Fruit fly (Drosophila melanogaster) whole organism, prepupa: Measurements from ENCODE around the gene RhoGAP68F.

Experiments
- Blimp-1 ChIP-seq: fragments of 200-800 bp; sonication (Bioruptor generic); optimal IDR thresholded peaks from 3 replicates; lab custom pipeline; 2017; ENCODE audit warnings: missing biosample characterization, missing genetic modification characterization, mild to moderate bottlenecking, moderate library complexity, missing genetic modification reagents
- CG10631 ChIP-seq: fragments of 200-800 bp; sonication (Bioruptor generic); optimal IDR thresholded peaks from 2 replicates; lab custom pipeline; 2016; ENCODE audit warnings: missing biosample characterization, missing genetic modification characterization
- CG10669 ChIP-seq: fragments of 200-800 bp; sonication (Bioruptor generic); optimal IDR thresholded peaks from 3 replicates; lab custom pipeline; 2018; ENCODE audit warnings: missing biosample characterization, mild to moderate bottlenecking, missing genetic modification characterization, moderate library complexity
- CG11294 ChIP-seq: fragments of 200-800 bp; sonication (Bioruptor generic); IDR thresholded peaks from 2 replicates; pipeline ENCODE4 v1.3.6; 2022; ENCODE audit warnings: missing biosample characterization, missing genetic modification characterization
- CG11762 ChIP-seq: fragments of 200-800 bp; sonication (Bioruptor generic); optimal IDR thresholded peaks from 3 replicates; lab custom pipeline; 2016; ENCODE audit warnings: missing biosample characterization, missing genetic modification characterization; ENCODE audit not compliant: insufficient read depth
- CG11902 ChIP-seq: fragments of 200-800 bp; sonication (Bioruptor generic); optimal IDR thresholded peaks from 3 replicates; lab custom pipeline; 2016; ENCODE audit warnings: missing biosample characterization, missing genetic modification characterization
- CG15336 ChIP-seq: fragments of 200-800 bp; sonication (Bioruptor generic); IDR thresholded peaks from 2 replicates; pipeline ENCODE4 v1.3.6; 2022; ENCODE audit warnings: missing biosample characterization, missing genetic modification characterization
- CG1621 ChIP-seq: fragments of 200-800 bp; sonication (Bioruptor generic); optimal IDR thresholded peaks from 3 replicates; lab custom pipeline; 2018; ENCODE audit warnings: missing biosample characterization, mild to moderate bottlenecking, missing genetic modification characterization
- CG3032 ChIP-seq: fragments of 200-800 bp; optimal IDR thresholded peaks from 2 replicates; lab custom pipeline; 2019; ENCODE audit warnings: missing biosample characterization, mild to moderate bottlenecking, missing genetic modification characterization, moderate library complexity
- CG31627 ChIP-seq: fragments of 200-800 bp; sonication (Bioruptor generic); optimal IDR thresholded peaks from 3 replicates; lab custom pipeline; 2016; ENCODE audit warnings: missing biosample characterization, missing genetic modification characterization
- CG34406 ChIP-seq: fragments of 200-800 bp; sonication (Bioruptor generic); optimal IDR thresholded peaks from 3 replicates; lab custom pipeline; 2016; ENCODE audit warnings: missing biosample characterization, missing genetic modification characterization
- CG4318 ChIP-seq: fragments of 200-800 bp; sonication (Bioruptor generic); optimal IDR thresholded peaks from 3 replicates; lab custom pipeline; 2017; ENCODE audit warnings: missing biosample characterization, mild to moderate bottlenecking, missing genetic modification characterization
- CG6163 ChIP-seq: fragments of 200-800 bp; sonication (Bioruptor generic); IDR thresholded peaks from 3 replicates; pipeline ENCODE4 v1.3.6; 2022; ENCODE audit warnings: missing biosample characterization, missing genetic modification characterization
- CG6276 ChIP-seq: fragments of 200-800 bp; sonication (Bioruptor generic); optimal IDR thresholded peaks from 2 replicates; lab custom pipeline; 2017; ENCODE audit warnings: missing biosample characterization, mild to moderate bottlenecking, missing genetic modification characterization
- CG6808 ChIP-seq: fragments of 200-800 bp; sonication (Bioruptor generic); optimal IDR thresholded peaks from 3 replicates; lab custom pipeline; 2017; ENCODE audit warnings: missing biosample characterization, missing genetic modification characterization, mild to moderate bottlenecking, moderate library complexity, missing genetic modification reagents
- CG6854 ChIP-seq: fragments of 200-800 bp; sonication (Bioruptor generic); optimal IDR thresholded peaks from 2 replicates; lab custom pipeline; 2017; ENCODE audit warnings: missing biosample characterization, mild to moderate bottlenecking, missing genetic modification characterization
- CG7368 ChIP-seq: fragments of 200-800 bp; sonication (Bioruptor generic); optimal IDR thresholded peaks from 3 replicates; lab custom pipeline; 2016; ENCODE audit warnings: missing biosample characterization, missing genetic modification characterization
- CG8119 ChIP-seq: fragments of 200-800 bp; sonication (Bioruptor generic); IDR thresholded peaks from 3 replicates; pipeline ENCODE4 v1.3.6; 2022; ENCODE audit warnings: missing biosample characterization, missing genetic modification characterization
- CG8319 ChIP-seq: fragments of 200-800 bp; sonication (Bioruptor generic); optimal IDR thresholded peaks from 3 replicates; lab custom pipeline; 2016; ENCODE audit warnings: missing biosample characterization, missing genetic modification characterization
- CG8632 ChIP-seq: fragments of 200-800 bp; sonication (Bioruptor generic); optimal IDR thresholded peaks from 3 replicates; lab custom pipeline; 2016; ENCODE audit warnings: missing biosample characterization, missing genetic modification characterization
- CG9139 ChIP-seq: fragments of 200-800 bp; sonication (Bioruptor generic); optimal IDR thresholded peaks from 3 replicates; lab custom pipeline; 2017; ENCODE audit warnings: missing biosample characterization, mild to moderate bottlenecking, missing genetic modification characterization
- Eip78C ChIP-seq: fragments of 200-800 bp; sonication (Bioruptor generic); peaks from one replicate; lab custom pipeline; 2016; ENCODE audit warnings: missing biosample characterization, missing genetic modification characterization
- Eip93F ChIP-seq: fragments of 200-800 bp; sonication (Bioruptor generic); optimal IDR thresholded peaks from 2 replicates; lab custom pipeline; 2016; ENCODE audit warnings: missing biosample characterization, mild to moderate bottlenecking, missing genetic modification characterization
- Ets21C ChIP-seq: fragments of 200-800 bp; sonication (Bioruptor generic); optimal IDR thresholded peaks from 3 replicates; lab custom pipeline; 2016; ENCODE audit warnings: missing biosample characterization, missing genetic modification characterization
- Ets96B ChIP-seq: fragments of 200-800 bp; optimal IDR thresholded peaks from 2 replicates; lab custom pipeline; 2019; ENCODE audit warnings: missing biosample characterization, mild to moderate bottlenecking, missing genetic modification characterization, moderate library complexity
- Hr39 ChIP-seq: fragments of 200-800 bp; sonication (Bioruptor generic); optimal IDR thresholded peaks from 2 replicates; lab custom pipeline; 2016; ENCODE audit warnings: missing biosample characterization, missing genetic modification characterization
- Lpt ChIP-seq: fragments of 200-800 bp; sonication (Bioruptor generic); optimal IDR thresholded peaks from 3 replicates; lab custom pipeline; 2016; ENCODE audit warnings: missing biosample characterization, missing genetic modification characterization
- Met ChIP-seq: fragments of 200-800 bp; sonication (Bioruptor generic); optimal IDR thresholded peaks from 3 replicates; lab custom pipeline; 2016; ENCODE audit warnings: missing biosample characterization, missing genetic modification characterization
- OdsH ChIP-seq: fragments of 200-800 bp; sonication (Bioruptor generic); optimal IDR thresholded peaks from 3 replicates; lab custom pipeline; 2016; ENCODE audit warnings: missing biosample characterization, missing genetic modification characterization
- Smox ChIP-seq: fragments of 200-800 bp; sonication (Bioruptor generic); optimal IDR thresholded peaks from 3 replicates; lab custom pipeline; 2016; ENCODE audit warnings: missing biosample characterization, missing genetic modification characterization
- Sox102F ChIP-seq: fragments of 200-800 bp; sonication (Bioruptor generic); optimal IDR thresholded peaks from 2 replicates; lab custom pipeline; 2016; ENCODE audit warnings: missing biosample characterization, mild to moderate bottlenecking, missing genetic modification characterization
- Sox14 ChIP-seq: fragments of 200-800 bp; sonication (Bioruptor generic); optimal IDR thresholded peaks from 3 replicates; lab custom pipeline; 2016; ENCODE audit warnings: missing biosample characterization, missing genetic modification characterization
- Sox15 ChIP-seq: fragments of 200-800 bp; sonication (Bioruptor generic); optimal IDR thresholded peaks from 3 replicates; lab custom pipeline; 2016; ENCODE audit warnings: missing biosample characterization, missing genetic modification characterization
- achi ChIP-seq: fragments of 200-800 bp; sonication (Bioruptor generic); optimal IDR thresholded peaks from 3 replicates; lab custom pipeline; 2016; ENCODE audit warnings: missing biosample characterization, missing genetic modification characterization
- acj6 ChIP-seq: fragments of 200-800 bp; sonication (Bioruptor generic); optimal IDR thresholded peaks from 3 replicates; lab custom pipeline; 2016; ENCODE audit warnings: missing biosample characterization, missing genetic modification characterization
- dac ChIP-seq: fragments of 200-800 bp; sonication (Bioruptor generic); optimal IDR thresholded peaks from 2 replicates; lab custom pipeline; 2017; ENCODE audit warnings: missing biosample characterization, mild to moderate bottlenecking, missing genetic modification characterization
- eg ChIP-seq: fragments of 200-800 bp; sonication (Bioruptor generic); IDR thresholded peaks from 3 replicates; pipeline ENCODE4 v1.3.6; 2022; ENCODE audit warnings: missing biosample characterization, missing genetic modification characterization
- esn ChIP-seq: fragments of 200-800 bp; sonication (Bioruptor generic); optimal IDR thresholded peaks from 2 replicates; lab custom pipeline; 2016; ENCODE audit warnings: missing biosample characterization, mild to moderate bottlenecking, missing genetic modification characterization, moderate library complexity
- fd59A ChIP-seq: fragments of 200-800 bp; sonication (Bioruptor generic); optimal IDR thresholded peaks from 2 replicates; lab custom pipeline; 2017; ENCODE audit warnings: missing biosample characterization, mild to moderate bottlenecking, missing genetic modification characterization, missing genetic modification reagents
- fd85E ChIP-seq: fragments of 200-800 bp; sonication (Bioruptor generic); optimal IDR thresholded peaks from 3 replicates; lab custom pipeline; 2016; ENCODE audit warnings: missing biosample characterization, missing genetic modification characterization
- fkh ChIP-seq: fragments of 200-800 bp; sonication (Bioruptor generic); optimal IDR thresholded peaks from 3 replicates; lab custom pipeline; 2017; ENCODE audit warnings: missing biosample characterization, mild to moderate bottlenecking, missing genetic modification characterization, moderate library complexity
- lz ChIP-seq: fragments of 200-800 bp; sonication (Bioruptor generic); optimal IDR thresholded peaks from 3 replicates; lab custom pipeline; 2016; ENCODE audit warnings: missing biosample characterization, missing genetic modification characterization
- net ChIP-seq: fragments of 200-800 bp; sonication (Bioruptor generic); optimal IDR thresholded peaks from 3 replicates; lab custom pipeline; 2016; ENCODE audit warnings: missing biosample characterization, missing genetic modification characterization
- pdm3 ChIP-seq: fragments of 200-800 bp; sonication (Bioruptor generic); optimal IDR thresholded peaks from 3 replicates; lab custom pipeline; 2016; ENCODE audit warnings: missing biosample characterization, missing genetic modification characterization
- salr ChIP-seq, 2 experiments: fragments of 200-800 bp; sonication (Bioruptor generic); optimal IDR thresholded peaks; 3 replicates each; lab custom pipeline; 2016 to 2018; ENCODE audit warnings: missing biosample characterization in 2 of 2, missing genetic modification characterization in 2 of 2, mild to moderate bottlenecking in 1 of 2
- spab ChIP-seq: fragments of 200-800 bp; sonication (Bioruptor generic); optimal IDR thresholded peaks from 2 replicates; lab custom pipeline; 2017; ENCODE audit warnings: missing biosample characterization, mild to moderate bottlenecking, missing genetic modification characterization, missing genetic modification reagents
- ss ChIP-seq, 2 experiments: fragments of 200-800 bp; sonication (Bioruptor generic); optimal IDR thresholded peaks; 2 replicates in 1 of 2; 3 replicates in 1 of 2; lab custom pipeline; 2017 to 2018; ENCODE audit warnings: mild to moderate bottlenecking in 2 of 2, missing biosample characterization in 2 of 2, missing genetic modification characterization in 2 of 2, moderate library complexity in 1 of 2
- svp ChIP-seq: fragments of 200-800 bp; sonication (Bioruptor generic); peaks from one replicate; lab custom pipeline; 2016; ENCODE audit warnings: missing biosample characterization, missing genetic modification characterization
- topi ChIP-seq: fragments of 200-800 bp; sonication (Bioruptor generic); optimal IDR thresholded peaks from 3 replicates; lab custom pipeline; 2016; ENCODE audit warnings: missing biosample characterization, missing genetic modification characterization
- vri ChIP-seq: fragments of 200-800 bp; sonication (Bioruptor generic); optimal IDR thresholded peaks from 3 replicates; lab custom pipeline; 2016; ENCODE audit warnings: missing biosample characterization, mild to moderate bottlenecking, missing genetic modification characterization

The RhoGAP68F gene

dm6 chr3L:12138113-12138899 is at the start of gene RhoGAP68F, which contains the start of gene ND-SGDH:
RhoGAP68F (plus strand) TSS chr3L:12138868.
ND-SGDH (minus strand) TSS chr3L:12138584.
- TF ChIP-seq CG8319 (GFP tag; lab: Kevin White, UChicago) (peak; percentile 54), CG7368 (peak; percentile 43), CG11762 (GFP tag; lab: Kevin White, UChicago) (peak; percentile 48), topi (GFP tag; lab: Kevin White, UChicago) (peak; percentile 75), CG11294 (GFP tag; lab: Robert Waterston, UW) (peak; percentile 62; the same call in 1 of the 2 replicates), dac (GFP tag; lab: Kevin White, UChicago) (peak; percentile 4), fd59A (peak; percentile 52), net (GFP tag; lab: Kevin White, UChicago) (peak; percentile 54), OdsH (peak; percentile 79), Eip78C (GFP tag; lab: Kevin White, UChicago) (peak; percentile 79), CG6163 (GFP tag; lab: Robert Waterston, UW) (0 out of 3 replicates have a peak, but pooled peaks have one; percentile 32), CG34406 (GFP tag; lab: Kevin White, UChicago) (peak; percentile 63), Sox15 (GFP tag; lab: Kevin White, UChicago) (peak; percentile 75), Ets21C (GFP tag; lab: Kevin White, UChicago) (peak; percentile 79), Smox (GFP tag; lab: Kevin White, UChicago) (peak; percentile 81), esn (peak; percentile 84), fd85E (no peak), salr (GFP tag; optimal IDR thresholded peaks at IDR 0.05; lab: Kevin White, UChicago) (peak in 1 of 2 experiments; percentile 33), spab (GFP tag; lab: Kevin White, UChicago) (peak; percentile 28), pdm3 (GFP tag; lab: Kevin White, UChicago) (peak; percentile 76), fkh (peak; percentile 81), CG8632 (GFP tag; lab: Kevin White, UChicago) (peak; percentile 21), CG10631 (GFP tag; lab: Kevin White, UChicago) (peak; percentile 80), achi (GFP tag; lab: Kevin White, UChicago) (peak; percentile 77), eg (GFP tag; lab: Robert Waterston, UW) (peak; percentile 67; the same call in 2 of the 3 replicates), CG6854 (no peak), Blimp-1 (GFP tag; lab: Kevin White, UChicago) (no peak), CG4318 (no peak), acj6 (GFP tag; lab: Kevin White, UChicago) (peak; percentile 76), Hr39 (GFP tag; lab: Kevin White, UChicago) (peak; percentile 84), Eip93F (GFP tag; lab: Kevin White, UChicago) (peak; percentile 41), CG8119 (GFP tag; lab: Robert Waterston, UW) (peak; percentile 59; the same call in 1 of the 3 replicates), CG9139 (no peak), svp (GFP tag; lab: Kevin White, UChicago) (peak; percentile 92), CG31627 (GFP tag; lab: Kevin White, UChicago) (peak; percentile 84), CG3032 (tag; lab: Kevin White, UChicago) (peak; percentile 79), CG6276 (no peak), Ets96B (tag; lab: Kevin White, UChicago) (peak; percentile 64), CG15336 (GFP tag; lab: Robert Waterston, UW) (peak; percentile 48; the same call in 1 of the 2 replicates), CG10669 (GFP tag; lab: Kevin White, UChicago) (peak; percentile 69), vri (peak; percentile 18), ss (GFP tag; optimal IDR thresholded peaks at IDR 0.05; lab: Kevin White, UChicago) (peak in 1 of 2 experiments; percentile 66), CG1621 (tag; lab: Kevin White, UChicago) (peak; percentile 5), lz (GFP tag; lab: Kevin White, UChicago) (peak; percentile 85), CG6808 (GFP tag; lab: Kevin White, UChicago) (peak; percentile 52), Lpt (GFP tag; lab: Kevin White, UChicago) (peak; percentile 28), CG11902 (peak; percentile 73), Sox102F (GFP tag; lab: Kevin White, UChicago) (peak; percentile 76), Met (GFP tag; lab: Kevin White, UChicago) (peak; percentile 79), Sox14 (GFP tag; lab: Kevin White, UChicago) (peak; percentile 79)
